Fruit fly (Drosophila melanogaster) Kc167 (cell line): Measurements from ENCODE around the gene Phyhd1.

Experiments used
- Myc ChIP-seq: fragments of >200 bp; optimal IDR thresholded peaks from 2 replicates; lab custom pipeline; 2017; ENCODE audit warnings: missing external identifiers
- h ChIP-seq: fragments of >200 bp; optimal IDR thresholded peaks from 3 replicates; lab custom pipeline; 2018; ENCODE audit warnings: missing external identifiers
- insv ChIP-seq: fragments of >200 bp; optimal IDR thresholded peaks from 3 replicates; lab custom pipeline; 2018; ENCODE audit warnings: missing external identifiers
- psq ChIP-seq: fragments of >200 bp; optimal IDR thresholded peaks from 2 replicates; lab custom pipeline; 2017; ENCODE audit warnings: missing external identifiers
- ttk ChIP-seq: sonication (Bioruptor generic); optimal IDR thresholded peaks from 2 replicates; lab custom pipeline; 2017; ENCODE audit warnings: missing external identifiers

dm6 chr3R:10687312-10687711, 6.6 kb upstream of the Phyhd1 start:
- no peak for TF ChIP-seq Myc (lab: Kevin White, UChicago)
- TF ChIP-seq psq (lab: Kevin White, UChicago) = no peak
- no peak for TF ChIP-seq h (lab: Kevin White, UChicago)
- TF ChIP-seq ttk (lab: Kevin White, UChicago) = no peak
- TF ChIP-seq insv (lab: Kevin White, UChicago) = no peak
